Fruit fly (Drosophila melanogaster) whole organism, wandering third instar larva: ENCODE data around the gene D12.

Experiments
- Abd-B ChIP-seq: fragments of >200 bp; optimal IDR thresholded peaks from 2 replicates; lab custom pipeline; 2017; ENCODE audit warnings: missing biosample characterization, missing genetic modification characterization
- CG32264 ChIP-seq: fragments of 200-800 bp; sonication (Bioruptor generic); optimal IDR thresholded peaks from 2 replicates; lab custom pipeline; 2016; ENCODE audit warnings: missing biosample characterization, missing genetic modification characterization
- CG9705 ChIP-seq: fragments of 200-800 bp; sonication (Bioruptor generic); optimal IDR thresholded peaks from 2 replicates; lab custom pipeline; 2018; ENCODE audit warnings: missing biosample characterization, mild to moderate bottlenecking, missing genetic modification characterization
- CrebA ChIP-seq: fragments of 200-800 bp; sonication (Bioruptor generic); optimal IDR thresholded peaks from 2 replicates; lab custom pipeline; 2016; ENCODE audit warnings: missing biosample characterization, mild to moderate bottlenecking, missing genetic modification characterization, borderline replicate concordance
- Dfd ChIP-seq: fragments of >200 bp; optimal IDR thresholded peaks from 2 replicates; lab custom pipeline; 2017; ENCODE audit warnings: missing biosample characterization, missing genetic modification characterization
- Dif ChIP-seq: fragments of 200-275, 200-300 bp; sonication (Bioruptor generic); optimal IDR thresholded peaks from 2 replicates; lab custom pipeline; 2018; ENCODE audit warnings: missing biosample characterization, missing genetic modification characterization; ENCODE audit not compliant: partially characterized antibody
- GATAd ChIP-seq: sonication (Bioruptor generic); optimal IDR thresholded peaks from 2 replicates; lab custom pipeline; 2016; ENCODE audit warnings: missing biosample characterization, missing genetic modification characterization
- HLH106 ChIP-seq: fragments of 200-800 bp; optimal IDR thresholded peaks from 3 replicates; lab custom pipeline; 2019; ENCODE audit warnings: missing biosample characterization, mild to moderate bottlenecking, missing genetic modification characterization, moderate library complexity
- Hnf4 ChIP-seq: fragments of 200-800 bp; sonication (Bioruptor generic); optimal IDR thresholded peaks from 2 replicates; lab custom pipeline; 2016; ENCODE audit warnings: missing biosample characterization, mild to moderate bottlenecking, missing genetic modification characterization
- Hr78 ChIP-seq: fragments of >200 bp; optimal IDR thresholded peaks from 2 replicates; lab custom pipeline; 2017; ENCODE audit warnings: missing biosample characterization, missing genetic modification characterization
- Hr83 ChIP-seq: fragments of 200-300 bp; sonication (Bioruptor generic); optimal IDR thresholded peaks from 2 replicates; lab custom pipeline; 2016; ENCODE audit warnings: missing biosample characterization, mild to moderate bottlenecking, missing genetic modification characterization, moderate library complexity; ENCODE audit not compliant: poor library complexity, severe bottlenecking
- Jra ChIP-seq: sonication (Bioruptor generic); optimal IDR thresholded peaks from 2 replicates; lab custom pipeline; 2016; ENCODE audit warnings: missing biosample characterization, missing genetic modification characterization
- Mio ChIP-seq: sonication (Bioruptor generic); optimal IDR thresholded peaks from 2 replicates; lab custom pipeline; 2016; ENCODE audit warnings: missing biosample characterization, missing genetic modification characterization
- Myc ChIP-seq: fragments of >200 bp; optimal IDR thresholded peaks from 2 replicates; lab custom pipeline; 2017
- N ChIP-seq: fragments of >200 bp; optimal IDR thresholded peaks from 2 replicates; lab custom pipeline; 2018; ENCODE audit warnings: missing biosample characterization, missing external identifiers, missing genetic modification characterization
- OdsH ChIP-seq: fragments of 200-800 bp; sonication (Bioruptor generic); optimal IDR thresholded peaks from 2 replicates; lab custom pipeline; 2016; ENCODE audit warnings: missing biosample characterization, mild to moderate bottlenecking, missing genetic modification characterization
- Rel ChIP-seq, 2 experiments: fragments of 200-800 bp; sonication (Bioruptor generic) in 1 of 2; optimal IDR thresholded peaks; 2 replicates in 1 of 2; 3 replicates in 1 of 2; lab custom pipeline; 2016 to 2019; ENCODE audit warnings: mild to moderate bottlenecking in 2 of 2, missing biosample characterization in 2 of 2, missing genetic modification characterization in 2 of 2, moderate library complexity in 1 of 2
- Sp1 ChIP-seq: fragments of 200-800 bp; sonication (Bioruptor generic); optimal IDR thresholded peaks from 3 replicates; lab custom pipeline; 2019; ENCODE audit warnings: missing biosample characterization, mild to moderate bottlenecking, missing genetic modification characterization, moderate library complexity
- Vsx2 ChIP-seq: fragments of 200-300, 225-300 bp; sonication (Bioruptor generic); optimal IDR thresholded peaks from 2 replicates; lab custom pipeline; 2018; ENCODE audit warnings: missing biosample characterization, missing genetic modification characterization; ENCODE audit not compliant: partially characterized antibody
- br ChIP-seq: fragments of 200-800 bp; sonication (Bioruptor generic); optimal IDR thresholded peaks from 2 replicates; lab custom pipeline; 2016; ENCODE audit warnings: missing biosample characterization, missing genetic modification characterization
- brk ChIP-seq: fragments of 200-800 bp; sonication (Bioruptor generic); optimal IDR thresholded peaks from 2 replicates; lab custom pipeline; 2016; ENCODE audit warnings: missing biosample characterization, mild to moderate bottlenecking, missing genetic modification characterization
- dl ChIP-seq, 2 experiments: fragments of 175-275, 200-275 bp in 1 of 2; fragments of 200-275 bp in 1 of 2; sonication (Bioruptor generic); optimal IDR thresholded peaks; lab custom pipeline; 2018; ENCODE audit warnings: mild to moderate bottlenecking in 2 of 2, missing biosample characterization in 2 of 2, missing genetic modification characterization in 2 of 2, moderate library complexity in 2 of 2; ENCODE audit not compliant: partially characterized antibody in 2 of 2, insufficient read depth in 1 of 2
- dmrt93B ChIP-seq: fragments of 200-800 bp; sonication (Bioruptor generic); optimal IDR thresholded peaks from 2 replicates; lab custom pipeline; 2018; ENCODE audit warnings: missing biosample characterization, mild to moderate bottlenecking, missing genetic modification characterization
- dsf ChIP-seq: sonication (Bioruptor generic); optimal IDR thresholded peaks from 2 replicates; lab custom pipeline; 2016; ENCODE audit warnings: missing biosample characterization, missing genetic modification characterization, borderline replicate concordance
- ey ChIP-seq: fragments of 200-800 bp; sonication (Bioruptor generic); optimal IDR thresholded peaks from 2 replicates; lab custom pipeline; 2016; ENCODE audit warnings: missing biosample characterization, missing genetic modification characterization
- foxo ChIP-seq, 2 experiments: fragments of 200-800 bp; sonication (Bioruptor generic); optimal IDR thresholded peaks; 2 replicates in 1 of 2; 3 replicates in 1 of 2; lab custom pipeline; 2016 to 2017; ENCODE audit warnings: missing biosample characterization in 2 of 2, missing genetic modification characterization in 2 of 2
- fru ChIP-seq: fragments of 200-800 bp; sonication (Bioruptor generic); optimal IDR thresholded peaks from 3 replicates; lab custom pipeline; 2016; ENCODE audit warnings: missing biosample characterization, mild to moderate bottlenecking, missing genetic modification characterization
- h ChIP-seq: fragments of 200-800 bp; sonication (Bioruptor generic); optimal IDR thresholded peaks from 3 replicates; lab custom pipeline; 2016; ENCODE audit warnings: missing biosample characterization, mild to moderate bottlenecking, missing genetic modification characterization
- jim ChIP-seq: fragments of 175-275, 200-325 bp; sonication (Bioruptor generic); optimal IDR thresholded peaks from 2 replicates; lab custom pipeline; 2016; ENCODE audit warnings: missing biosample characterization, mild to moderate bottlenecking, missing genetic modification characterization
- lola ChIP-seq: fragments of >200 bp; optimal IDR thresholded peaks from 2 replicates; lab custom pipeline; 2017; ENCODE audit warnings: missing biosample characterization, missing genetic modification characterization
- pan ChIP-seq: fragments of >200 bp; optimal IDR thresholded peaks from 2 replicates; lab custom pipeline; 2017
- psq ChIP-seq: fragments of 200-800 bp; sonication (Bioruptor generic); optimal IDR thresholded peaks from 3 replicates; lab custom pipeline; 2017; ENCODE audit warnings: missing biosample characterization, mild to moderate bottlenecking, missing genetic modification characterization, moderate library complexity
- rgr ChIP-seq: fragments of 200-800 bp; sonication (Bioruptor generic); optimal IDR thresholded peaks from 3 replicates; lab custom pipeline; 2016; ENCODE audit warnings: missing biosample characterization, mild to moderate bottlenecking, missing genetic modification characterization
- sage ChIP-seq: fragments of 200-800 bp; sonication (Bioruptor generic); optimal IDR thresholded peaks from 2 replicates; lab custom pipeline; 2016; ENCODE audit warnings: missing biosample characterization, mild to moderate bottlenecking, missing genetic modification characterization
- sv ChIP-seq: fragments of 200-800 bp; sonication (Bioruptor generic); optimal IDR thresholded peaks from 3 replicates; lab custom pipeline; 2016; ENCODE audit warnings: missing biosample characterization, missing genetic modification characterization
- tai ChIP-seq: sonication (Bioruptor generic); optimal IDR thresholded peaks from 2 replicates; lab custom pipeline; 2016; ENCODE audit warnings: missing biosample characterization, missing genetic modification characterization
- usp ChIP-seq: fragments of >200 bp; optimal IDR thresholded peaks from 2 replicates; lab custom pipeline; 2017; ENCODE audit warnings: missing biosample characterization, missing genetic modification characterization
- woc ChIP-seq: sonication (Bioruptor generic); optimal IDR thresholded peaks from 2 replicates; lab custom pipeline; 2016; ENCODE audit warnings: missing biosample characterization, mild to moderate bottlenecking, missing genetic modification characterization

The D12 gene

dm6 chr2L:8478911-8479706, 41.9 kb upstream of the D12 start:
- TF ChIP-seq dmrt93B (no peak), Myc (lab: Kevin White, UChicago) (no peak), br (GFP tag; lab: Kevin White, UChicago) (no peak), CG32264 (GFP tag; lab: Kevin White, UChicago) (no peak), usp (GFP tag; lab: Kevin White, UChicago) (no peak), Hnf4 (no peak), Dif (GFP tag; lab: Kevin White, UChicago) (no peak), lola (GFP tag; lab: Kevin White, UChicago) (no peak), CG9705 (GFP tag; lab: Kevin White, UChicago) (no peak), Hr78 (no peak), psq (GFP tag; lab: Kevin White, UChicago) (peak; percentile 45), Hr83 (no peak), jim (no peak), Abd-B (GFP tag; lab: Kevin White, UChicago) (no peak), dsf (GFP tag; lab: Kevin White, UChicago) (no peak), CrebA (peak; percentile 90), woc (GFP tag; lab: Kevin White, UChicago) (no peak), Rel (GFP tag; optimal IDR thresholded peaks at IDR 0.05; lab: Kevin White, UChicago) (peak; percentile 86), Rel (tag; optimal IDR thresholded peaks at IDR 0.05; lab: Kevin White, UChicago) (peak; percentile 3), Sp1 (GFP tag; lab: Kevin White, UChicago) (peak; percentile 84), Mio (GFP tag; lab: Kevin White, UChicago) (no peak), sv (GFP tag; lab: Kevin White, UChicago) (no peak), Dfd (GFP tag; lab: Kevin White, UChicago) (no peak), h (no peak), dl (GFP tag; optimal IDR thresholded peaks at IDR 0.05; lab: Kevin White, UChicago; ENCODE audit: insufficient read depth in 1 of 2, partially characterized antibody in 2 of 2) (no peak), foxo (GFP tag; optimal IDR thresholded peaks at IDR 0.05; lab: Kevin White, UChicago) (no peak), sage (GFP tag; lab: Kevin White, UChicago) (peak; percentile 47), Jra (no peak), N (GFP tag; lab: Kevin White, UChicago) (no peak), pan (lab: Kevin White, UChicago) (no peak), brk (GFP tag; lab: Kevin White, UChicago) (peak; percentile 67), Vsx2 (GFP tag; lab: Kevin White, UChicago) (peak; percentile 13), OdsH (GFP tag; lab: Kevin White, UChicago) (no peak), fru (GFP tag; lab: Kevin White, UChicago) (peak; percentile 10), HLH106 (no peak), ey (no peak), GATAd (GFP tag; lab: Kevin White, UChicago) (no peak), tai (GFP tag; lab: Kevin White, UChicago) (no peak), rgr (no peak)

dm6 chr2L:8478379-8478778, 41.2 kb upstream of the D12 start:
- TF ChIP-seq Dif (GFP tag; lab: Kevin White, UChicago), result peak; percentile 73
- TF ChIP-seq Hr83, result peak; percentile 37
- peak; percentile 29 for TF ChIP-seq Vsx2 (GFP tag; lab: Kevin White, UChicago)
- TF ChIP-seq CG32264 (GFP tag; lab: Kevin White, UChicago), result no peak
- peak; percentile 68 to 70 for TF ChIP-seq dl (GFP tag; optimal IDR thresholded peaks at IDR 0.05; lab: Kevin White, UChicago; ENCODE audit: insufficient read depth in 1 of 2, partially characterized antibody in 2 of 2)
- no peak for TF ChIP-seq Mio (GFP tag; lab: Kevin White, UChicago)
